Worm (Caenorhabditis elegans) whole organism, L4 larva: ENCODE measurements around the gene fbxb-117.

Experiments
- nhr-76 ChIP-seq: fragments of 150-350 bp; optimal IDR thresholded peaks from 2 replicates; lab custom pipeline; 2014; ENCODE audit warnings: missing biosample characterization, missing genetic modification characterization
- pqm-1 ChIP-seq: sonication (generic microtip); optimal IDR thresholded peaks from 2 replicates; lab custom pipeline; 2017; ENCODE audit warnings: missing biosample characterization, missing genetic modification characterization

DNA sequence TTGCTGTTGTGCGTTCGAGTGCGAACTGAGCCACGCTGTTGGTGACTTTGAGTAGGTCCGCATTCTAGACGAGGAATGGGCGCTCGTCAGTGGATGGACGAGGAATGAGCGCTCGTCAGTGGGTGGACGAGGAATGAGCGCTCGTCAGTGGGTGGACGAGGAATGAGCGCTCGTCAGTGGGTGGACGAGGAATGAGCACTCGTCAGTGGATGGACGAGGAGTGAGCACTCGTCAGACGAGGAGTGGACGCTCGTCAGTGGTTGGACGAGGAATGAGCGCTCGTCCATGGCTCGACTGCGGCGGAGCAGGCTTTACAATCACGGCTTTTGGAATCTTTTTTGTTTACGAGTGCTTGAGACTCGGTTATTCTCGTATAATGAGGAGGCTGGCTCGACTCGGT is 3.9 kb upstream of the fbxb-117 start:
- TF ChIP-seq pqm-1: no peak
- no peak for TF ChIP-seq nhr-76 (tag; lab: Kevin White, UChicago)
